Worm (Caenorhabditis elegans) whole organism, late embryonic: ENCODE data around the gene F52G3.5.

Experiments used
- C38D4.7 ChIP-seq: fragments of 200-800 bp; sonication (Bioruptor generic); optimal IDR thresholded peaks from 2 replicates; lab custom pipeline; 2018; ENCODE audit warnings: mild to moderate bottlenecking, missing genetic modification characterization, moderate library complexity, missing compliant biosample characterization
- T23F11.4 ChIP-seq: fragments of 200-800 bp; sonication (Bioruptor generic); optimal IDR thresholded peaks from 2 replicates; lab custom pipeline; 2018; ENCODE audit warnings: mild to moderate bottlenecking, missing genetic modification characterization, missing compliant biosample characterization
- Y22D7AL.16 ChIP-seq: sonication (generic microtip); optimal IDR thresholded peaks from 2 replicates; lab custom pipeline; 2016; ENCODE audit warnings: missing genetic modification characterization, missing compliant biosample characterization
- ama-1 ChIP-seq: fragments of 150-350 bp; optimal IDR thresholded peaks from 2 replicates; lab custom pipeline; 2014
- ceh-14 ChIP-seq: sonication (generic microtip); optimal IDR thresholded peaks from 2 replicates; lab custom pipeline; 2016; ENCODE audit warnings: missing genotype, missing genetic modification characterization, missing compliant biosample characterization
- ceh-18 ChIP-seq: sonication (generic microtip); optimal IDR thresholded peaks from 2 replicates; lab custom pipeline; 2016; ENCODE audit warnings: missing genetic modification characterization, missing compliant biosample characterization
- ceh-19 ChIP-seq: fragments of 200-800 bp; sonication (Bioruptor generic); optimal IDR thresholded peaks from 2 replicates; lab custom pipeline; 2018; ENCODE audit warnings: mild to moderate bottlenecking, missing genetic modification characterization, missing compliant biosample characterization
- ceh-2 ChIP-seq: sonication (generic microtip); optimal IDR thresholded peaks from 2 replicates; lab custom pipeline; 2016; ENCODE audit warnings: missing genotype, missing genetic modification characterization, missing compliant biosample characterization
- ceh-24 ChIP-seq: sonication (generic microtip); optimal IDR thresholded peaks from 2 replicates; lab custom pipeline; 2016; ENCODE audit warnings: mild to moderate bottlenecking, missing genetic modification characterization, missing compliant biosample characterization
- ceh-30 ChIP-seq: fragments of 150-350 bp; optimal IDR thresholded peaks from 2 replicates; lab custom pipeline; 2014; ENCODE audit warnings: missing biosample characterization, missing genetic modification characterization
- ceh-45 ChIP-seq: fragments of 200-800 bp; sonication (Bioruptor generic); IDR thresholded peaks from 2 replicates; pipeline ENCODE4 v1.3.6; 2022; ENCODE audit warnings: missing genetic modification reagents, missing genetic modification characterization, missing compliant biosample characterization
- ceh-48 ChIP-seq: sonication (generic microtip); optimal IDR thresholded peaks from 2 replicates; lab custom pipeline; 2016; ENCODE audit warnings: missing genetic modification characterization, inconsistent platforms, missing compliant biosample characterization
- ceh-6 ChIP-seq: fragments of 200-800 bp; sonication (Bioruptor generic); optimal IDR thresholded peaks from 2 replicates; lab custom pipeline; 2018; ENCODE audit warnings: mild to moderate bottlenecking, missing genetic modification characterization, missing compliant biosample characterization
- ceh-9 ChIP-seq: sonication (generic microtip); optimal IDR thresholded peaks from 2 replicates; lab custom pipeline; 2016; ENCODE audit warnings: mild to moderate bottlenecking, missing genetic modification characterization, inconsistent platforms, missing compliant biosample characterization
- che-1 ChIP-seq: sonication (generic microtip); optimal IDR thresholded peaks from 2 replicates; lab custom pipeline; 2016; ENCODE audit warnings: mild to moderate bottlenecking, missing genetic modification characterization, missing compliant biosample characterization
- dve-1 ChIP-seq: sonication (generic microtip); optimal IDR thresholded peaks from 2 replicates; lab custom pipeline; 2017; ENCODE audit warnings: antibody characterized with exemption, mild to moderate bottlenecking, missing genetic modification characterization, missing compliant biosample characterization
- elt-2 ChIP-seq: sonication (generic microtip); optimal IDR thresholded peaks from 2 replicates; lab custom pipeline; 2016; ENCODE audit warnings: missing genetic modification reagents, missing genetic modification characterization, missing compliant biosample characterization
- ets-4 ChIP-seq: sonication (generic microtip); optimal IDR thresholded peaks from 2 replicates; lab custom pipeline; 2016; ENCODE audit warnings: missing genetic modification characterization, missing compliant biosample characterization
- eyg-1 ChIP-seq: sonication (generic microtip); optimal IDR thresholded peaks from 2 replicates; lab custom pipeline; 2016; ENCODE audit warnings: missing genotype, missing genetic modification characterization, missing compliant biosample characterization
- fkh-10 ChIP-seq: fragments of 150-350 bp; optimal IDR thresholded peaks from 2 replicates; lab custom pipeline; 2014; ENCODE audit warnings: missing biosample characterization, missing genetic modification reagents, missing genetic modification characterization
- gmeb-2 ChIP-seq: sonication (generic microtip); optimal IDR thresholded peaks from 2 replicates; lab custom pipeline; 2016; ENCODE audit warnings: missing genetic modification characterization, inconsistent platforms, missing compliant biosample characterization
- hlh-13 ChIP-seq: fragments of 200-800 bp; sonication (Bioruptor generic); optimal IDR thresholded peaks from 2 replicates; lab custom pipeline; 2018; ENCODE audit warnings: mild to moderate bottlenecking, missing genetic modification characterization, missing compliant biosample characterization
- hlh-30 ChIP-seq: sonication (generic microtip); optimal IDR thresholded peaks from 2 replicates; lab custom pipeline; 2017; ENCODE audit warnings: antibody characterized with exemption, missing genetic modification characterization, missing compliant biosample characterization; ENCODE audit not compliant: insufficient read depth
- hlh-6 ChIP-seq: sonication (generic microtip); optimal IDR thresholded peaks from 2 replicates; lab custom pipeline; 2016; ENCODE audit warnings: missing genotype, missing genetic modification characterization, missing compliant biosample characterization
- lim-6 ChIP-seq: sonication (generic microtip); optimal IDR thresholded peaks from 2 replicates; lab custom pipeline; 2016; ENCODE audit warnings: missing genetic modification characterization, missing compliant biosample characterization
- mec-3 ChIP-seq: sonication (generic microtip); optimal IDR thresholded peaks from 2 replicates; lab custom pipeline; 2016; ENCODE audit warnings: borderline replicate concordance, missing genetic modification characterization, missing compliant biosample characterization
- npax-4 ChIP-seq: sonication (generic microtip); optimal IDR thresholded peaks from 2 replicates; lab custom pipeline; 2016; ENCODE audit warnings: missing genetic modification characterization, missing compliant biosample characterization
- pag-3 ChIP-seq: sonication (generic microtip); optimal IDR thresholded peaks from 2 replicates; lab custom pipeline; 2016; ENCODE audit warnings: missing compliant biosample characterization, missing genetic modification characterization, borderline replicate concordance
- pat-9 ChIP-seq: fragments of 200-800 bp; sonication (Bioruptor generic); optimal IDR thresholded peaks from 2 replicates; lab custom pipeline; 2018; ENCODE audit warnings: mild to moderate bottlenecking, missing genetic modification characterization, moderate library complexity, missing compliant biosample characterization
- pax-1 ChIP-seq: fragments of 150-350 bp; optimal IDR thresholded peaks from 2 replicates; lab custom pipeline; 2014; ENCODE audit warnings: missing biosample characterization, missing genetic modification characterization
- pha-2 ChIP-seq: sonication (generic microtip); optimal IDR thresholded peaks from 2 replicates; lab custom pipeline; 2017; ENCODE audit warnings: mild to moderate bottlenecking, missing genetic modification characterization, missing compliant biosample characterization
- pha-4 ChIP-seq: fragments of 150-350 bp; optimal IDR thresholded peaks from 2 replicates; lab custom pipeline; 2018; ENCODE audit warnings: missing biosample characterization, missing genetic modification reagents, missing genetic modification characterization
- pros-1 ChIP-seq: fragments of 150-350 bp; optimal IDR thresholded peaks from 2 replicates; lab custom pipeline; 2014; ENCODE audit warnings: missing biosample characterization, missing genetic modification reagents, missing genetic modification characterization
- rnt-1 ChIP-seq: sonication (generic microtip); optimal IDR thresholded peaks from 2 replicates; lab custom pipeline; 2016; ENCODE audit warnings: missing genetic modification characterization, missing compliant biosample characterization
- sox-2 ChIP-seq: fragments of 200-800 bp; sonication (Bioruptor generic); IDR thresholded peaks from 2 replicates; pipeline ENCODE4 v1.3.6; 2022; ENCODE audit warnings: missing genetic modification reagents, missing genetic modification characterization, missing compliant biosample characterization
- tbx-2 ChIP-seq: sonication (generic microtip); optimal IDR thresholded peaks from 2 replicates; lab custom pipeline; 2016; ENCODE audit warnings: missing genetic modification characterization, missing compliant biosample characterization
- tbx-7 ChIP-seq: sonication (generic microtip); optimal IDR thresholded peaks from 2 replicates; lab custom pipeline; 2016; ENCODE audit warnings: missing genotype, missing genetic modification characterization, missing compliant biosample characterization
- unc-3 ChIP-seq, 2 experiments: fragments of 200-800 bp in 1 of 2; sonication (Bioruptor generic) in 1 of 2; sonication (generic microtip) in 1 of 2; conservative IDR thresholded peaks in 1 of 2; optimal IDR thresholded peaks in 1 of 2; 2 replicates each; pipeline versions ENCODE4 v1.3.6 to Lab custom; 2016 to 2022; ENCODE audit warnings: missing compliant biosample characterization in 2 of 2, missing genetic modification characterization in 2 of 2, missing genetic modification reagents in 1 of 2
- unc-86 ChIP-seq: sonication (generic microtip); optimal IDR thresholded peaks from 2 replicates; lab custom pipeline; 2016; ENCODE audit warnings: missing genetic modification characterization, missing compliant biosample characterization
- zip-5 ChIP-seq: sonication (generic microtip); optimal IDR thresholded peaks from 2 replicates; lab custom pipeline; 2016; ENCODE audit warnings: missing genetic modification characterization, missing compliant biosample characterization
- ztf-16 ChIP-seq: sonication (generic microtip); optimal IDR thresholded peaks from 2 replicates; lab custom pipeline; 2017; ENCODE audit warnings: missing genetic modification characterization, missing compliant biosample characterization

Gene F52G3.5

ce11 chrX:16998003-16998402, 22.1 kb upstream of the F52G3.5 start:
- TF ChIP-seq pha-4: no peak
- TF ChIP-seq fkh-10 (GFP tag; lab: Kevin White, UChicago): no peak
- TF ChIP-seq ceh-9 (tag; lab: Kevin White, UChicago): no peak
- no peak for TF ChIP-seq pros-1
- no peak for TF ChIP-seq rnt-1
- TF ChIP-seq pha-2 (tag; lab: Kevin White, UChicago): no peak
- TF ChIP-seq unc-3 (GFP tag; conservative IDR thresholded peaks at IDR 0.05; lab: Robert Waterston, UW): no peak
- no peak for TF ChIP-seq unc-3 (tag; optimal IDR thresholded peaks at IDR 0.05; lab: Kevin White, UChicago)
- no peak for TF ChIP-seq ceh-19 (GFP tag; lab: Kevin White, UChicago)

- TF ChIP-seq unc-86 (tag; lab: Kevin White, UChicago) (no peak), elt-2 (tag; lab: Kevin White, UChicago) (no peak), ceh-19 (GFP tag; lab: Kevin White, UChicago) (no peak), hlh-30 (tag; lab: Kevin White, UChicago) (no peak), tbx-7 (tag; lab: Kevin White, UChicago) (no peak), ceh-45 (no peak), ceh-24 (tag; lab: Kevin White, UChicago) (no peak), ceh-18 (tag; lab: Kevin White, UChicago) (no peak), zip-5 (tag; lab: Kevin White, UChicago) (no peak), mec-3 (tag; lab: Kevin White, UChicago) (no peak), ceh-30 (tag; lab: Kevin White, UChicago) (no peak), sox-2 (GFP tag; lab: Robert Waterston, UW) (no peak), ceh-6 (no peak), ceh-14 (tag; lab: Kevin White, UChicago) (no peak), hlh-6 (tag; lab: Kevin White, UChicago) (no peak), ceh-48 (tag; lab: Kevin White, UChicago) (no peak), fkh-10 (GFP tag; lab: Kevin White, UChicago) (no peak), ama-1 (lab: Kevin White, UChicago) (no peak)
Observed at ce11 chrX:16995886-16996283, 19.9 kb upstream of the F52G3.5 start.

DNA sequence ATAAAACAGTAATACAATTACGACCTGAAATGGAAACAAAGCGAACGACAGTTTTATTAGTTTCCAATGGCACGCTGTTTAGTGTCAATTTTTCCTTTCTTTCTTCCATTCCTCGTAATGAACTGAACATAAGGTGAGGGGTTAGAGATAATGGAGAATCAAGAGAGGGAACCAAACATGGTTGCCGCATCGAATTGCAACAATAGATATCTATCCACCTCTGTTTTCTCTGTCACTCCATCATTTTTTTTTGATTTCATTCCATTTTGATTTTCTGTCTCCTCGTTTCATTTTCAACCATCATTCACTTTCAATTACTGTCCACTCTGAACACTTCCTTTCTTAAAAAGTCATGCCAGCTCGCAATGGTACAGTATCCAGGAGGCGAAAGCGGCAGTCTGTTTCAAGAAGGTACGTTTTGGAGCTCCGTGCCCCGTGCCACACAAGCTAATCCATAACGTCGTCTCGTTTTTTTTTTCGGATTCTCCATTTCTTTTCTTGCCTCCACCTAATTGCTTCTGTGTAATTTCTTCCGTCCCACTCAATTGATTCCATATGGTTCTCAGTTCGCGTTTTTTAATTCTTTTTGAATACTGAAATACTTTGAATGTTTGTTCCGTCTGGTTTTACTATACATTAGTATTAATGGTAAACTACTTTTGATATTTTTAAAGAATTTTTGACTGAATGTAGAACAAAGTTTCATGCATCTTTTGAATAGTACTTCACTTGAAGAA, 19.4 kb upstream of the F52G3.5 start:
- TF ChIP-seq ets-4 (tag; lab: Kevin White, UChicago) (no peak), npax-4 (no peak), eyg-1 (tag; lab: Kevin White, UChicago) (no peak), C38D4.7 (GFP tag; lab: Kevin White, UChicago) (no peak), gmeb-2 (tag; lab: Kevin White, UChicago) (no peak), pat-9 (tag; lab: Kevin White, UChicago) (no peak), ceh-2 (tag; lab: Kevin White, UChicago) (no peak), hlh-13 (GFP tag; lab: Kevin White, UChicago) (no peak), ceh-24 (tag; lab: Kevin White, UChicago) (no peak), dve-1 (tag; lab: Kevin White, UChicago) (no peak), fkh-10 (GFP tag; lab: Kevin White, UChicago) (no peak), pax-1 (tag; lab: Kevin White, UChicago) (no peak), che-1 (no peak), lim-6 (tag; lab: Kevin White, UChicago) (no peak)
- TF ChIP-seq, all 69 proteins: peak for 0

ce11 chrX:16994417-16994816, 18.5 kb upstream of the F52G3.5 start:
- no peak for TF ChIP-seq ceh-14 (tag; lab: Kevin White, UChicago)
- no peak for TF ChIP-seq tbx-2 (tag; lab: Kevin White, UChicago)
- no peak for TF ChIP-seq pag-3 (tag; lab: Kevin White, UChicago)
- TF ChIP-seq Y22D7AL.16 (tag; lab: Kevin White, UChicago): no peak
- no peak for TF ChIP-seq T23F11.4 (GFP tag; lab: Kevin White, UChicago)
- TF ChIP-seq ztf-16 (tag; lab: Kevin White, UChicago): no peak
- no peak for TF ChIP-seq ceh-30 (tag; lab: Kevin White, UChicago)
